Fruit fly (Drosophila melanogaster) whole organism, prepupa: ENCODE data around the gene CG42464.

ENCODE experiments used
- Sox14 ChIP-seq: fragments of 200-800 bp; sonication (Bioruptor generic); optimal IDR thresholded peaks from 3 replicates; lab custom pipeline; 2016; ENCODE audit warnings: missing biosample characterization, missing genetic modification characterization
- achi ChIP-seq: fragments of 200-800 bp; sonication (Bioruptor generic); optimal IDR thresholded peaks from 3 replicates; lab custom pipeline; 2016; ENCODE audit warnings: missing biosample characterization, missing genetic modification characterization

Gene CG42464

dm6 chr2L:3748691-3749090, 49.4 kb downstream of the CG42464 start (continued):
- TF ChIP-seq achi (GFP tag; lab: Kevin White, UChicago) (peak; percentile 55), Sox14 (no peak)
